Worm (Caenorhabditis elegans) whole organism, L4 larva: Measurements from ENCODE around the gene snrp-3.

Source experiments
- F10B5.3 ChIP-seq: sonication (generic microtip); optimal IDR thresholded peaks from 2 replicates; lab custom pipeline; 2016; ENCODE audit warnings: mild to moderate bottlenecking, missing genetic modification characterization, missing compliant biosample characterization
- T20F7.1 ChIP-seq: fragments of 200-800 bp; sonication (Bioruptor generic); optimal IDR thresholded peaks from 2 replicates; lab custom pipeline; 2018; ENCODE audit warnings: mild to moderate bottlenecking, missing genetic modification characterization, missing compliant biosample characterization
- aly-2 ChIP-seq: sonication (generic microtip); optimal IDR thresholded peaks from 2 replicates; lab custom pipeline; 2018; ENCODE audit warnings: missing biosample characterization, missing genetic modification characterization
- dve-1 ChIP-seq: sonication (generic microtip); optimal IDR thresholded peaks from 2 replicates; lab custom pipeline; 2017; ENCODE audit warnings: antibody characterized with exemption, mild to moderate bottlenecking, missing genetic modification characterization, missing compliant biosample characterization; ENCODE audit not compliant: insufficient read depth
- fkh-10 ChIP-seq: fragments of 150-350 bp; optimal IDR thresholded peaks from 2 replicates; lab custom pipeline; 2014; ENCODE audit warnings: missing biosample characterization, missing genetic modification reagents, missing genetic modification characterization
- hlh-30 ChIP-seq: sonication (generic microtip); optimal IDR thresholded peaks from 2 replicates; lab custom pipeline; 2017; ENCODE audit warnings: antibody characterized with exemption, mild to moderate bottlenecking, missing genetic modification characterization, missing compliant biosample characterization; ENCODE audit not compliant: insufficient read depth
- mdl-1 ChIP-seq, 2 experiments: fragments of 150-350 bp in 1 of 2; sonication (generic microtip) in 1 of 2; optimal IDR thresholded peaks; 2 replicates each; lab custom pipeline; 2014 to 2017; ENCODE audit warnings: missing biosample characterization in 2 of 2, missing genetic modification characterization in 2 of 2
- nhr-11 ChIP-seq: fragments of 150-350 bp; optimal IDR thresholded peaks from 2 replicates; lab custom pipeline; 2014; ENCODE audit warnings: missing biosample characterization, missing genetic modification characterization
- nhr-28 ChIP-seq: fragments of 150-350 bp; optimal IDR thresholded peaks from 2 replicates; lab custom pipeline; 2014; ENCODE audit warnings: missing biosample characterization, missing genetic modification characterization
- nhr-42 ChIP-seq: fragments of 200-800 bp; sonication (Bioruptor generic); IDR thresholded peaks from 2 replicates; pipeline ENCODE4 v1.3.6; 2022; ENCODE audit warnings: missing genetic modification characterization, missing compliant biosample characterization
- set-16 ChIP-seq: fragments of 200-800 bp; sonication (Bioruptor generic); IDR thresholded peaks from 2 replicates; pipeline ENCODE4 v1.3.6; 2022; ENCODE audit warnings: missing genetic modification reagents, missing genetic modification characterization, missing compliant biosample characterization
- snpc-4 ChIP-seq: fragments of 150-350 bp; optimal IDR thresholded peaks from 2 replicates; lab custom pipeline; 2014; ENCODE audit warnings: missing biosample characterization, missing genetic modification characterization
- unc-39 ChIP-seq: sonication (generic microtip); optimal IDR thresholded peaks from 2 replicates; lab custom pipeline; 2017; ENCODE audit warnings: missing biosample characterization, missing genetic modification characterization

ce11 chrIV:8653592-8653991 lies 34.0 kb downstream of the snrp-3 start, which contains the start of gene C49C8.5:
- no peak for TF ChIP-seq nhr-11 (tag; lab: Kevin White, UChicago)
- TF ChIP-seq fkh-10 (GFP tag; lab: Kevin White, UChicago), result no peak
- TF ChIP-seq unc-39, result no peak
- no peak for TF ChIP-seq snpc-4
- no peak for TF ChIP-seq aly-2 (tag; lab: Kevin White, UChicago)
- TF ChIP-seq set-16 (GFP tag; lab: Robert Waterston, UW), result no peak
- TF ChIP-seq F10B5.3, result no peak
- no peak for TF ChIP-seq nhr-28 (tag; lab: Kevin White, UChicago)
- no peak for TF ChIP-seq hlh-30 (tag; lab: Kevin White, UChicago)
- TF ChIP-seq dve-1 (tag; lab: Kevin White, UChicago), result peak; percentile 10
- no peak for TF ChIP-seq nhr-42
- TF ChIP-seq T20F7.1 (GFP tag; lab: Kevin White, UChicago), result no peak
- no peak for TF ChIP-seq mdl-1 (tag; optimal IDR thresholded peaks at IDR 0.05; lab: Kevin White, UChicago)
